Worm (Caenorhabditis elegans) whole organism, L4 larva: Measurements from ENCODE around the gene Y48A5A.1.

ENCODE experiments used
- D1046.2 ChIP-seq: fragments of 200-800 bp; sonication (Bioruptor generic); IDR thresholded peaks from 2 replicates; pipeline ENCODE4 v1.3.6; 2022; ENCODE audit warnings: missing genetic modification characterization, missing compliant biosample characterization
- F26F4.8 ChIP-seq: fragments of 200-800 bp; sonication (Bioruptor generic); conservative IDR thresholded peaks from 2 replicates; pipeline ENCODE4 v1.3.6; 2022; ENCODE audit warnings: missing genetic modification characterization, missing compliant biosample characterization
- F44E2.7 ChIP-seq: fragments of 200-800 bp; sonication (Bioruptor generic); IDR thresholded peaks from 2 replicates; pipeline ENCODE4 v2.1.2; 2022; ENCODE audit warnings: missing genetic modification characterization, missing compliant biosample characterization
- F49E8.2 ChIP-seq: sonication (generic microtip); optimal IDR thresholded peaks from 2 replicates; lab custom pipeline; 2016; ENCODE audit warnings: missing compliant biosample characterization, mild to moderate bottlenecking, missing genetic modification characterization, borderline replicate concordance
- R02D3.7 ChIP-seq: fragments of 150-350 bp; sonication (generic microtip); optimal IDR thresholded peaks from 3 replicates; lab custom pipeline; 2014; ENCODE audit warnings: missing biosample characterization, missing genetic modification characterization
- T20F7.1 ChIP-seq: fragments of 200-800 bp; sonication (Bioruptor generic); optimal IDR thresholded peaks from 2 replicates; lab custom pipeline; 2018; ENCODE audit warnings: mild to moderate bottlenecking, missing genetic modification characterization, missing compliant biosample characterization
- Y48G9A.11 ChIP-seq: fragments of 200-800 bp; sonication (Bioruptor generic); IDR thresholded peaks from 2 replicates; pipeline ENCODE4 v1.3.6; 2022; ENCODE audit warnings: missing genetic modification reagents, missing genetic modification characterization, missing compliant biosample characterization
- Y75B8A.6 ChIP-seq: fragments of 200-800 bp; sonication (Bioruptor generic); IDR thresholded peaks from 2 replicates; pipeline ENCODE4 v1.3.6; 2022; ENCODE audit warnings: missing genetic modification reagents, missing genetic modification characterization, missing compliant biosample characterization
- aha-1 ChIP-seq: fragments of 150-350 bp; peaks from one replicate; lab custom pipeline; 2014; ENCODE audit warnings: missing biosample characterization, missing genetic modification characterization
- aly-2 ChIP-seq: sonication (generic microtip); optimal IDR thresholded peaks from 2 replicates; lab custom pipeline; 2018; ENCODE audit warnings: missing biosample characterization, missing genetic modification characterization
- ceh-44 ChIP-seq: fragments of 200-800 bp; sonication (Bioruptor generic); IDR thresholded peaks from 2 replicates; pipeline ENCODE4 v1.3.6; 2022; ENCODE audit warnings: missing genetic modification reagents, missing genetic modification characterization, missing compliant biosample characterization
- daf-16 ChIP-seq, 3 experiments: sonication (generic microtip); optimal IDR thresholded peaks; 2 replicates each; lab custom pipeline; 2016 to 2017; ENCODE audit warnings: missing genetic modification characterization in 3 of 3, missing genetic modification reagents in 3 of 3, mild to moderate bottlenecking in 2 of 3, missing compliant biosample characterization in 2 of 3, missing biosample characterization in 1 of 3, moderate library complexity in 1 of 3
- egl-27 ChIP-seq: sonication (generic microtip); optimal IDR thresholded peaks from 3 replicates; lab custom pipeline; 2017; ENCODE audit warnings: missing biosample characterization, missing genetic modification reagents, missing genetic modification characterization
- egl-43 ChIP-seq: fragments of 200-800 bp; sonication (Bioruptor generic); IDR thresholded peaks from 2 replicates; pipeline ENCODE4 v1.3.6; 2022; ENCODE audit warnings: missing genetic modification reagents, missing genetic modification characterization, missing compliant biosample characterization
- fos-1 ChIP-seq: fragments of 150-350 bp; optimal IDR thresholded peaks from 2 replicates; lab custom pipeline; 2014; ENCODE audit warnings: missing biosample characterization, missing genetic modification characterization
- hlh-30 ChIP-seq: sonication (generic microtip); optimal IDR thresholded peaks from 2 replicates; lab custom pipeline; 2017; ENCODE audit warnings: antibody characterized with exemption, mild to moderate bottlenecking, missing genetic modification characterization, missing compliant biosample characterization; ENCODE audit not compliant: insufficient read depth
- jun-1 ChIP-seq: fragments of 150-350 bp; optimal IDR thresholded peaks from 2 replicates; lab custom pipeline; 2014; ENCODE audit warnings: missing biosample characterization, missing genetic modification reagents, missing genetic modification characterization
- lin-38 ChIP-seq: fragments of 200-800 bp; sonication (Bioruptor generic); IDR thresholded peaks from 2 replicates; pipeline ENCODE4 v1.3.6; 2022; ENCODE audit warnings: missing genetic modification reagents, missing genetic modification characterization, missing compliant biosample characterization
- lir-3 ChIP-seq: sonication (generic microtip); optimal IDR thresholded peaks from 2 replicates; lab custom pipeline; 2016; ENCODE audit warnings: mild to moderate bottlenecking, missing genetic modification characterization, missing compliant biosample characterization
- lsy-2 ChIP-seq, 2 experiments: fragments of 150-350 bp in 1 of 2; sonication (generic microtip) in 1 of 2; optimal IDR thresholded peaks; 2 replicates each; lab custom pipeline; 2014 to 2017; ENCODE audit warnings: missing biosample characterization in 2 of 2, missing genetic modification characterization in 2 of 2
- madf-5 ChIP-seq, 2 experiments: fragments of 200-800 bp; sonication (Bioruptor generic); IDR thresholded peaks; 2 replicates each; pipeline ENCODE4 v1.3.6; 2022; ENCODE audit warnings: missing compliant biosample characterization in 2 of 2, missing genetic modification characterization in 2 of 2
- madf-9 ChIP-seq: fragments of 200-800 bp; sonication (Bioruptor generic); conservative IDR thresholded peaks from 2 replicates; pipeline ENCODE4 v1.3.6; 2022; ENCODE audit warnings: missing genetic modification reagents, missing genetic modification characterization, missing compliant biosample characterization
- mdt-29 ChIP-seq: fragments of 200-800 bp; sonication (Bioruptor generic); IDR thresholded peaks from 2 replicates; pipeline ENCODE4 v1.3.6; 2022; ENCODE audit warnings: missing genetic modification reagents, missing genetic modification characterization, missing compliant biosample characterization
- mep-1 ChIP-seq: fragments of 150-350 bp; sonication (generic microtip); optimal IDR thresholded peaks from 3 replicates; lab custom pipeline; 2014; ENCODE audit warnings: missing biosample characterization, missing genetic modification characterization
- nhr-102 ChIP-seq: sonication (generic microtip); optimal IDR thresholded peaks from 2 replicates; lab custom pipeline; 2016; ENCODE audit warnings: mild to moderate bottlenecking, missing genetic modification characterization, moderate library complexity, missing compliant biosample characterization
- nhr-11 ChIP-seq: fragments of 150-350 bp; optimal IDR thresholded peaks from 2 replicates; lab custom pipeline; 2014; ENCODE audit warnings: missing biosample characterization, missing genetic modification characterization
- nhr-28 ChIP-seq: fragments of 150-350 bp; optimal IDR thresholded peaks from 2 replicates; lab custom pipeline; 2014; ENCODE audit warnings: missing biosample characterization, missing genetic modification characterization
- nhr-42 ChIP-seq: fragments of 200-800 bp; sonication (Bioruptor generic); IDR thresholded peaks from 2 replicates; pipeline ENCODE4 v1.3.6; 2022; ENCODE audit warnings: missing genetic modification characterization, missing compliant biosample characterization
- nhr-76 ChIP-seq: fragments of 150-350 bp; optimal IDR thresholded peaks from 2 replicates; lab custom pipeline; 2014; ENCODE audit warnings: missing biosample characterization, missing genetic modification characterization
- php-3 ChIP-seq: fragments of 200-800 bp; sonication (Bioruptor generic); IDR thresholded peaks from 2 replicates; pipeline ENCODE4 v1.3.6; 2022; ENCODE audit warnings: missing genetic modification reagents, missing genetic modification characterization, missing compliant biosample characterization
- skn-1 ChIP-seq: fragments of 150-350 bp; optimal IDR thresholded peaks from 2 replicates; lab custom pipeline; 2014; ENCODE audit warnings: missing biosample characterization, missing genetic modification characterization
- snpc-4 ChIP-seq: fragments of 150-350 bp; optimal IDR thresholded peaks from 2 replicates; lab custom pipeline; 2014; ENCODE audit warnings: missing biosample characterization, missing genetic modification characterization
- spr-3 ChIP-seq: fragments of 200-800 bp; sonication (Bioruptor generic); optimal IDR thresholded peaks from 2 replicates; lab custom pipeline; 2018; ENCODE audit warnings: mild to moderate bottlenecking, missing genetic modification characterization, missing compliant biosample characterization
- tag-97 ChIP-seq: fragments of 200-800 bp; sonication (Bioruptor generic); IDR thresholded peaks from 2 replicates; pipeline ENCODE4 v1.3.6; 2022; ENCODE audit warnings: missing genetic modification characterization, missing compliant biosample characterization
- tra-1 ChIP-seq: fragments of 200-800 bp; sonication (Bioruptor generic); IDR thresholded peaks from 2 replicates; pipeline ENCODE4 v1.3.6; 2022; ENCODE audit warnings: missing genetic modification reagents, missing genetic modification characterization, missing compliant biosample characterization
- unc-62 ChIP-seq, 3 experiments: fragments of 150-350 bp in 1 of 3; sonication (generic microtip); optimal IDR thresholded peaks in 2 of 3; peaks in 1 of 3; 1 replicate in 1 of 3; 2 replicates in 2 of 3; lab custom pipeline; 2014 to 2017; ENCODE audit warnings: missing biosample characterization in 3 of 3, missing genetic modification characterization in 3 of 3, missing genetic modification reagents in 3 of 3, missing genotype in 1 of 3
- vab-7 ChIP-seq: fragments of 200-800 bp; sonication (Bioruptor generic); IDR thresholded peaks from 2 replicates; pipeline ENCODE4 v1.3.6; 2022; ENCODE audit warnings: missing genetic modification reagents, missing genetic modification characterization, missing compliant biosample characterization
- zfp-2 ChIP-seq: sonication (generic microtip); optimal IDR thresholded peaks from 2 replicates; lab custom pipeline; 2016; ENCODE audit warnings: mild to moderate bottlenecking, missing genetic modification characterization, missing compliant biosample characterization
- zip-2 ChIP-seq: fragments of 150-350 bp; optimal IDR thresholded peaks from 2 replicates; lab custom pipeline; 2014; ENCODE audit warnings: missing biosample characterization, missing genetic modification characterization

Y48A5A.1 gene

ce11 chrIV:1923722-1924121, 41.6 kb upstream of the Y48A5A.1 start, which contains the start of gene denn-4:
denn-4 (plus strand) TSS chrIV:1924001.
- TF ChIP-seq nhr-28 (tag; lab: Kevin White, UChicago) = peak; percentile 6
- peak; percentile 85 for TF ChIP-seq hlh-30 (tag; lab: Kevin White, UChicago)
- TF ChIP-seq lsy-2 (tag; optimal IDR thresholded peaks at IDR 0.05; lab: Kevin White, UChicago) = peak in 1 of 2 experiments; percentile 14
- TF ChIP-seq tag-97 (GFP tag; lab: Robert Waterston, UW) = no peak
- TF ChIP-seq lin-38 (GFP tag; lab: Robert Waterston, UW) = peak; percentile 91
- TF ChIP-seq aly-2 (tag; lab: Kevin White, UChicago) = no peak
- TF ChIP-seq, all 104 proteins: peak for 4

ce11 chrIV:1924178-1924577, 41.1 kb upstream of the Y48A5A.1 start:
- TF ChIP-seq daf-16 (GFP tag; optimal IDR thresholded peaks at IDR 0.05; lab: Kevin White, UChicago) (no peak), daf-16 (tag; optimal IDR thresholded peaks at IDR 0.05; lab: Kevin White, UChicago) (no peak), aha-1 (tag; lab: Kevin White, UChicago) (peak; percentile 96)

ce11 chrIV:1945200-1945599, 20.1 kb upstream of the Y48A5A.1 start:
- peak in 1 of 2 experiments; percentile 97 for TF ChIP-seq unc-62 (GFP tag; optimal IDR thresholded peaks at IDR 0.05 in 1 of 2; lab: Kevin White, UChicago)
- no peak for TF ChIP-seq unc-62 (tag; optimal IDR thresholded peaks at IDR 0.05; lab: Kevin White, UChicago)
- TF ChIP-seq fos-1 (tag; lab: Kevin White, UChicago) = no peak

ce11 chrIV:1947891-1948290, 17.4 kb upstream of the Y48A5A.1 start, which contains the start of gene tsen-54:
tsen-54 (plus strand) TSS chrIV:1948191.
- TF ChIP-seq snpc-4 (tag; lab: Kevin White, UChicago) = no peak
- TF ChIP-seq F49E8.2 (tag; lab: Kevin White, UChicago) = no peak
- no peak for TF ChIP-seq R02D3.7 (tag; lab: Kevin White, UChicago)
- TF ChIP-seq skn-1 (tag; lab: Kevin White, UChicago) = no peak
- no peak for TF ChIP-seq unc-62 (GFP tag; optimal IDR thresholded peaks at IDR 0.05 in 1 of 2; lab: Kevin White, UChicago)
- no peak for TF ChIP-seq unc-62 (tag; optimal IDR thresholded peaks at IDR 0.05; lab: Kevin White, UChicago)
- TF ChIP-seq ceh-44 (GFP tag; lab: Robert Waterston, UW) = no peak
- TF ChIP-seq zip-2 (tag; lab: Kevin White, UChicago) = no peak

ce11 chrIV:1950617-1951016, 14.7 kb upstream of the Y48A5A.1 start:
- TF ChIP-seq D1046.2 (peak; percentile 73; the same call in 1 of the 2 replicates), F26F4.8 (GFP tag; lab: Robert Waterston, UW) (peak; percentile 53; the same call in 1 of the 2 replicates), nhr-42 (GFP tag; lab: Robert Waterston, UW) (peak; percentile 20; the same call in 1 of the 2 replicates), Y48G9A.11 (GFP tag; lab: Robert Waterston, UW) (0 out of 2 replicates have a peak, but pooled peaks have one; percentile 27), madf-9 (peak; percentile 15; the same call in 1 of the 2 replicates), tra-1 (GFP tag; lab: Robert Waterston, UW) (0 out of 2 replicates have a peak, but pooled peaks have one; percentile 21), php-3 (GFP tag; lab: Robert Waterston, UW) (0 out of 2 replicates have a peak, but pooled peaks have one; percentile 31), vab-7 (GFP tag; lab: Robert Waterston, UW) (0 out of 2 replicates have a peak, but pooled peaks have one; percentile 24), madf-5 (GFP tag; IDR thresholded peaks at IDR 0.05; lab: Robert Waterston, UW) (0 out of 4 replicates have a peak, but pooled peaks of 1 of the 2 experiments have one; percentile 2)

ce11 chrIV:1952312-1952711, 13.0 kb upstream of the Y48A5A.1 start:
- TF ChIP-seq snpc-4 (tag; lab: Kevin White, UChicago) (no peak), F44E2.7 (GFP tag; lab: Robert Waterston, UW) (no peak), R02D3.7 (tag; lab: Kevin White, UChicago) (no peak), Y75B8A.6 (GFP tag; lab: Robert Waterston, UW) (no peak), nhr-11 (no peak), egl-27 (tag; lab: Kevin White, UChicago) (no peak), nhr-76 (tag; lab: Kevin White, UChicago) (no peak), madf-9 (no peak), spr-3 (GFP tag; lab: Kevin White, UChicago) (no peak), nhr-102 (no peak), mep-1 (tag; lab: Kevin White, UChicago) (no peak), zfp-2 (tag; lab: Kevin White, UChicago) (no peak), mdt-29 (no peak), aha-1 (tag; lab: Kevin White, UChicago) (no peak), T20F7.1 (GFP tag; lab: Kevin White, UChicago) (no peak), jun-1 (tag; lab: Kevin White, UChicago) (no peak), lir-3 (tag; lab: Kevin White, UChicago) (no peak), skn-1 (tag; lab: Kevin White, UChicago) (no peak), egl-43 (GFP tag; lab: Robert Waterston, UW) (no peak)
